Worm (Caenorhabditis elegans): ENCODE measurements around the gene Y55B1BL.1.
A peak's percentile ranks its signal among the peaks of the same experiment; 100 is the strongest.

DNA sequence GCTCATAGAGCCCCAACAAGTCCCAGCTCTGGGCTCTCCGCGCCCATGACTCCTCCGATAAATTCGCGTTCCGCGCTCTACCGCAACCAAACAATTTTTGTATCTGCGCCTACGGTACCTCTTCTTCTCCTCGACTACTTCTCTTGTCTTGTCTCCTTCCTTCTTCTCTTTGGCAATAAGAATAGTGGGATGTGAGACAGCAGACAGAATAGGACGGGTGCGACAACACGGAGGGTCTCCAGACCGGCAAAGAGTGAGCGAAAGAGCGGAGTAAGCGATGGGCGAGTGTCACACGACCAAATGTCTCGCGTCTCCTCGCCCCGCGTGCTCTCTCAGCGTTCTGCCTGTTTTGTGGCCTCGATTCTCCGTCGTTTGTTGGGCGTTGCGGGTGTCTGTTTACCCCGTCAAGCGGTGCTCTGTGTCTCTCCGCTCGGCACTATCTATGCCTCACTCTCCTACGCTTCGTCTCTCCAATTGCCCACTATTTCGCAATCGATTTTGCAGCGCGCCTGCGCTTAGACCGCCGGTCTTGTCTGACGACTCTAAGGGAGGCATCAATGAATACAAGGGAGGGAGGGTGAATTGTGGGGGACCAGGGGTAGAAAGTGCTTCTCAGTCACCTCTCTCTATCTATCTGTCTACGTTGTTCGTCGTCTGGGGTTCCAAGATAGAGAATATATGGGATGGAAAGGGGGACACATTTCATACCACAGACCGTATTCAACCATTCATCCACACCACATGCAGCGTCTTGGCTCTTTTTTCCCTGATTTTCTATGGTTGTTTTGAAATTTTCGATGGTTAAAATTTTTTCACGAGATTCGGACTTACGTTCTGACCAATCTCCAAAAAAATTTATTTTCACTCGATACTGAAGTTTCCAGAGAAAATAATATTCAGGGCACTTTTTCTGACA lies 47.4 kb upstream of the Y55B1BL.1 start, which contains the start of gene gei-4:
- TF ChIP-seq nhr-237 (tag; optimal IDR thresholded peaks at IDR 0.05), result no peak
- peak; percentile 50 for TF ChIP-seq nhr-12 (tag; optimal IDR thresholded peaks at IDR 0.05)
- TF ChIP-seq elt-1 (tag; optimal IDR thresholded peaks at IDR 0.05; ENCODE audit: borderline replicate concordance, insufficient read depth), result no peak
- no peak for TF ChIP-seq elt-3 (tag; optimal IDR thresholded peaks at IDR 0.05)
- TF ChIP-seq unc-62 (GFP tag; optimal IDR thresholded peaks at IDR 0.05), result peak; percentile 87
- no peak for TF ChIP-seq flh-1 (GFP tag; optimal IDR thresholded peaks at IDR 0.05)
